Worm (Caenorhabditis elegans) whole organism, late embryonic: ENCODE results near the gene fbxa-114.

Experiments
- C38D4.7 ChIP-seq: fragments of 200-800 bp; sonication (Bioruptor generic); optimal IDR thresholded peaks from 2 replicates; lab custom pipeline; 2018; ENCODE audit warnings: mild to moderate bottlenecking, missing genetic modification characterization, moderate library complexity, missing compliant biosample characterization
- tbx-7 ChIP-seq: sonication (generic microtip); optimal IDR thresholded peaks from 2 replicates; lab custom pipeline; 2016; ENCODE audit warnings: missing genotype, missing genetic modification characterization, missing compliant biosample characterization

DNA sequence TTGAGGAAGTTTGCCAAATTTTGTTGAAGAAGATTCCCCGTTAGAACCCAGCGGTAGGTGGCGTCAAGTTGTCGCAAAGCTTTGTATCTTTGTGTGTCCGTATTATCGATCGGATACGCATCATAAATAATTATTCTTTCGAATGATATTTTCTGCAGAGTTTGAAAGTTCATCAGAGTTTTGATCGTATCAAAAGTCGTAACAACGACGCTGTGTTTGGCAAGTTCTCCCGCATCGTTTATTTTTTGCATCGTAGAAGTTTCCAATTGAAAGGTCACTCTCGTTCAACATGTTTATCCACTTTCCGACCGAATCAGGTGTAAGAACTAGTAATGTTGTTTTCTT lies 38.3 kb upstream of the fbxa-114 start:
- TF ChIP-seq tbx-7 (tag; lab: Kevin White, UChicago) (no peak), C38D4.7 (GFP tag; lab: Kevin White, UChicago) (no peak)
